Worm (Caenorhabditis elegans) whole organism, L4/young adult: ENCODE results near the gene nas-7.

ENCODE experiments used
- W03F9.2 ChIP-seq: fragments of 150-350 bp; optimal IDR thresholded peaks from 2 replicates; lab custom pipeline; 2014; ENCODE audit warnings: missing biosample characterization, missing genetic modification characterization
- dao-5 ChIP-seq: sonication (generic microtip); optimal IDR thresholded peaks from 2 replicates; lab custom pipeline; 2016; ENCODE audit warnings: missing genotype, missing genetic modification characterization, moderate library complexity, missing compliant biosample characterization

DNA sequence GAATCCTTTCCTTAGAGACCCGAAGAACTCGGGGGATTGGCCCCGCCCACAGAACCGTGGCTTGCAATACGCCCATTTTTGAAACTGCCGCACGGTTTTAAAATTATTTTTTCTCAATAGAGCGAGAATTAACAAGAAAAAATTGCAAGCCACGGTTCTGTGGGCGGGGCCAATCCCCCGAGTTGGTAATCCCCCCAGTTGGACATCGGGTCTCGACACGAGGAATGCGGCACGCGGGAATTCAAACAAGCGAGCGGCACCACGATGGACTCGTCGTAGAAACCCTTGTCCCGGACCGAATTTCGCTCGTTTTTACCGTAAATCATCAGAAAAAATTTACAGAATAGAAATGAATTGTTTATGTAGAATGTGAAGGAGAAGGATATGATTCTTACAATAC, 49.5 kb downstream of the nas-7 start:
- TF ChIP-seq W03F9.2 (tag; lab: Kevin White, UChicago) (no peak), dao-5 (no peak)
